Worm (Caenorhabditis elegans): ENCODE data around the gene C54E10.7.

The C54E10.7 gene

DNA sequence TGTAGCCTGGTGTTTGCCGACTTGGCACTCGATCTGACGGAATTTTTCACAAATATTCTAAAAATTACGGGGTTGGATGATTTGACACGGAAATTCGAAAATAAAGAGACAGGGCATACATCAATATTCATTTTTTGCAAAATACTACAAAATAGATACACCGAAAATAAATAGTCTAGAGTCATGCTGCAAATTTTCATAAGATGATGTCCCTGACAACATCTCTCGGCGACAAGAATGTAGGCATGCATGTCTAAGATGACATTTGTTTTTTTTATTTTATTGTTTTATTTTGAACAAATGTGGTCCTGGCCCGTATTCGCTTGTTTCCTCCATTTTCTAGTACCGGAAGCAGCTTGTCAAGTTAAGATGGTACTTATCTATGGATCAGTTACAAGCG is 40.1 kb upstream of the C54E10.7 start, which contains the start of gene clec-256:
Gene clec-256 (plus strand): TSS at position 301 of the 400 bp plus-strand sequence.
- TF ChIP-seq ceh-9 (tag; optimal IDR thresholded peaks at IDR 0.05) (no peak), fkh-10 (GFP tag; optimal IDR thresholded peaks at IDR 0.05) (no peak), pros-1 (tag; optimal IDR thresholded peaks at IDR 0.05) (no peak), pax-1 (tag; optimal IDR thresholded peaks at IDR 0.05) (no peak), ceh-34 (tag; optimal IDR thresholded peaks at IDR 0.05) (no peak), pat-9 (tag; optimal IDR thresholded peaks at IDR 0.05) (no peak), ahr-1 (tag; optimal IDR thresholded peaks at IDR 0.05) (no peak)

ce11 chrV:18771804-18772386 is 39.6 kb upstream of the C54E10.7 start:
- TF ChIP-seq elt-4 (tag; optimal IDR thresholded peaks at IDR 0.05) (no peak), ahr-1 (tag; optimal IDR thresholded peaks at IDR 0.05) (no peak), npax-4 (tag; optimal IDR thresholded peaks at IDR 0.05) (no peak), pros-1 (tag; optimal IDR thresholded peaks at IDR 0.05) (no peak), mec-3 (tag; optimal IDR thresholded peaks at IDR 0.05; ENCODE audit: borderline replicate concordance) (no peak), ceh-31 (tag; optimal IDR thresholded peaks at IDR 0.05) (no peak), K09A11.1 (tag; optimal IDR thresholded peaks at IDR 0.05; ENCODE audit: insufficient read depth) (no peak), ceh-9 (tag; optimal IDR thresholded peaks at IDR 0.05) (no peak), C38D4.7 (GFP tag; optimal IDR thresholded peaks at IDR 0.05) (no peak), F13H6.1 (tag; optimal IDR thresholded peaks at IDR 0.05) (no peak), tbx-7 (tag; optimal IDR thresholded peaks at IDR 0.05) (no peak), sox-2 (GFP tag; IDR thresholded peaks at IDR 0.05) (no peak), fkh-6 (tag; optimal IDR thresholded peaks at IDR 0.05) (no peak), K02D7.2 (tag; optimal IDR thresholded peaks at IDR 0.05) (no peak)

ce11 chrV:18772761-18773160 is 38.7 kb upstream of the C54E10.7 start, which contains the start of gene clec-257:
Gene clec-257, plus strand, starts transcription at chrV:18773061.
- TF ChIP-seq ceh-22 (tag; optimal IDR thresholded peaks at IDR 0.05): no peak
- TF ChIP-seq pag-3 (tag; optimal IDR thresholded peaks at IDR 0.05; ENCODE audit: borderline replicate concordance): no peak
- no peak for TF ChIP-seq ceh-18 (tag; optimal IDR thresholded peaks at IDR 0.05)
- no peak for TF ChIP-seq ceh-14 (tag; optimal IDR thresholded peaks at IDR 0.05)
- TF ChIP-seq madf-2 (tag; optimal IDR thresholded peaks at IDR 0.05): no peak
- no peak for TF ChIP-seq unc-86 (tag; optimal IDR thresholded peaks at IDR 0.05)
- TF ChIP-seq ceh-19 (GFP tag; optimal IDR thresholded peaks at IDR 0.05): no peak
- no peak for TF ChIP-seq ceh-48 (tag; optimal IDR thresholded peaks at IDR 0.05)
- no peak for TF ChIP-seq sdc-2 (tag; optimal IDR thresholded peaks at IDR 0.05)
- no peak for TF ChIP-seq ceh-30 (tag; optimal IDR thresholded peaks at IDR 0.05)
- TF ChIP-seq hlh-6 (tag; optimal IDR thresholded peaks at IDR 0.05): no peak
- no peak for TF ChIP-seq hlh-30 (tag; optimal IDR thresholded peaks at IDR 0.05; ENCODE audit: insufficient read depth)
- no peak for TF ChIP-seq nhr-11 (tag; optimal IDR thresholded peaks at IDR 0.05)
- TF ChIP-seq odd-2 (tag; optimal IDR thresholded peaks at IDR 0.05): no peak
- TF ChIP-seq K09A11.1 (tag; optimal IDR thresholded peaks at IDR 0.05; ENCODE audit: insufficient read depth): no peak

DNA sequence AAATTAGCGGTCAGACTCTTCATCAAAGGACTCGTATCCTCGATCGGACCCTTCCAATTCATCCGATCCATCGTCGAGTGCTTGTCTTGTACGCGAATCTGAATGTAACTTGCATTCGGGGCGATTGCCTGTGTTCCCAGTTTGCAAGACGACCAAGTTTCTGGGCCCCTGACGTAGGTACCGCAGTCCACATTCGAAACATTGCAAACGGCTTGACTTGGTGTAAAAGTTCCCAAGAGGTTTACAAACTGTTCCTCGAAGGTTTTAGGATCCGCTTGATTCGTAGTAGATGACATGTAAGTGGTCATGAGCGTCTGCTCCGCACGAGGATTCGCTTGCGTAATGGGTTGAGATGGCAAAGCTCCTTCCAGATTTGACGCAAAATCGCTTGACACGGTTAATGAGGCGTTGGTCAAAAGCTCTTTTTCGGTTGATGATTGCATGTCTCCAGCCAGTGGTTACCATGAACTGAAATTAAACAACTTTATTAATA is 35.2 kb upstream of the C54E10.7 start, which contains the start of gene Y17D7B.4:
Gene Y17D7B.4 (minus strand): TSS at position 443 of the 493 bp plus-strand sequence.
- no peak for TF ChIP-seq tbx-7 (tag; optimal IDR thresholded peaks at IDR 0.05)
- TF ChIP-seq ahr-1 (tag; optimal IDR thresholded peaks at IDR 0.05): no peak
- TF ChIP-seq ref-2 (tag; optimal IDR thresholded peaks at IDR 0.05): no peak
- no peak for TF ChIP-seq fkh-6 (tag; optimal IDR thresholded peaks at IDR 0.05)
- TF ChIP-seq unc-42 (tag; optimal IDR thresholded peaks at IDR 0.05): no peak
- no peak for TF ChIP-seq nhr-232 (tag; optimal IDR thresholded peaks at IDR 0.05)
- no peak for TF ChIP-seq hlh-8 (tag; optimal IDR thresholded peaks at IDR 0.05)
- TF ChIP-seq pros-1 (tag; optimal IDR thresholded peaks at IDR 0.05): no peak
- no peak for TF ChIP-seq ceh-14 (tag; optimal IDR thresholded peaks at IDR 0.05)

Measured in whole organism, late embryonic.